Fruit fly (Drosophila melanogaster): ENCODE results near the gene CG46394.

Gene CG46394

dm6 chr3L:11561946-11562760, 38.0 kb upstream of the CG46394 start, which contains the start of the genes CG7394 and Mob2 (continued):
- peak; percentile 91 for TF ChIP-seq HLH3B (GFP tag; IDR thresholded peaks at IDR 0.05)
- peak; percentile 73 for TF ChIP-seq Dad (GFP tag; optimal IDR thresholded peaks at IDR 0.05)
- TF ChIP-seq sr (GFP tag; IDR thresholded peaks at IDR 0.05) = peak; percentile 51; the same call in 1 of the 3 replicates
- TF ChIP-seq emc (GFP tag; optimal IDR thresholded peaks at IDR 0.05) = peak; percentile 65
- peak; percentile 25 for TF ChIP-seq org-1 (GFP tag; optimal IDR thresholded peaks at IDR 0.05)
- TF ChIP-seq CG6854 (GFP tag; optimal IDR thresholded peaks at IDR 0.05) = no peak
- TF ChIP-seq CG11695 (GFP tag; IDR thresholded peaks at IDR 0.05) = peak; percentile 91
- peak; percentile 79 for TF ChIP-seq zen (tag; optimal IDR thresholded peaks at IDR 0.05)
- no peak for TF ChIP-seq pan (optimal IDR thresholded peaks at IDR 0.05)
- TF ChIP-seq pan (GFP tag; optimal IDR thresholded peaks at IDR 0.05 in 1 of 2, IDR thresholded peaks at IDR 0.05 in 1 of 2) = peak; percentile 56 to 91
- peak; percentile 73 for TF ChIP-seq Nf-YB (GFP tag; optimal IDR thresholded peaks at IDR 0.05)
- no peak for TF ChIP-seq Dfd (GFP tag; optimal IDR thresholded peaks at IDR 0.05)
- no peak for TF ChIP-seq hkb (optimal IDR thresholded peaks at IDR 0.05)
- TF ChIP-seq hkb (GFP tag; IDR thresholded peaks at IDR 0.05) = peak; percentile 91
- peak; percentile 65 for TF ChIP-seq schlank (tag; optimal IDR thresholded peaks at IDR 0.05)
- peak; percentile 81; the same call in 1 of the 2 replicates for TF ChIP-seq hbn (GFP tag; IDR thresholded peaks at IDR 0.05; ENCODE audit: partially characterized antibody)
- peak; percentile 75 for TF ChIP-seq jing (GFP tag; optimal IDR thresholded peaks at IDR 0.05)
- peak; percentile 95 for TF ChIP-seq CG17385 (GFP tag; optimal IDR thresholded peaks at IDR 0.05)
- peak; percentile 70 for TF ChIP-seq CG3838 (GFP tag; optimal IDR thresholded peaks at IDR 0.05)
- peak; percentile 75 for TF ChIP-seq abd-A (tag; optimal IDR thresholded peaks at IDR 0.05)
- peak; percentile 60; the same call in 2 of the 3 replicates for TF ChIP-seq hb (GFP tag; IDR thresholded peaks at IDR 0.05; ENCODE audit: partially characterized antibody)
- TF ChIP-seq CG9876 (GFP tag; optimal IDR thresholded peaks at IDR 0.05) = peak; percentile 58
- TF ChIP-seq chn (GFP tag; optimal IDR thresholded peaks at IDR 0.05) = peak; percentile 85
- peak; percentile 71 for TF ChIP-seq CG33557 (GFP tag; optimal IDR thresholded peaks at IDR 0.05)
- TF ChIP-seq gcm2 (GFP tag; optimal IDR thresholded peaks at IDR 0.05) = peak; percentile 41
- TF ChIP-seq CG4424 (GFP tag; optimal IDR thresholded peaks at IDR 0.05) = peak; percentile 88
- peak; percentile 81 for TF ChIP-seq Opbp (GFP tag; IDR thresholded peaks at IDR 0.05; ENCODE audit: partially characterized antibody)
- peak; percentile 64 for TF ChIP-seq scrt (GFP tag; optimal IDR thresholded peaks at IDR 0.05)
- TF ChIP-seq crp (GFP tag; optimal IDR thresholded peaks at IDR 0.05) = peak; percentile 96 to 99
- TF ChIP-seq chif (GFP tag; optimal IDR thresholded peaks at IDR 0.05) = peak; percentile 77 to 84
- peak; percentile 96 for TF ChIP-seq CG2120 (GFP tag; optimal IDR thresholded peaks at IDR 0.05)
- peak; percentile 52 for TF ChIP-seq CG17912 (GFP tag; optimal IDR thresholded peaks at IDR 0.05)
- no peak; the same call in 1 of the 2 replicates for TF ChIP-seq dan (GFP tag; IDR thresholded peaks at IDR 0.05)
- peak; percentile 62 for TF ChIP-seq ato (GFP tag; IDR thresholded peaks at IDR 0.05; ENCODE audit: partially characterized antibody)
- peak; percentile 91 for TF ChIP-seq Ptx1 (GFP tag; IDR thresholded peaks at IDR 0.05)
- TF ChIP-seq MTF-1 (GFP tag; optimal IDR thresholded peaks at IDR 0.05; ENCODE audit: borderline replicate concordance) = peak; percentile 76
- TF ChIP-seq seq (GFP tag; IDR thresholded peaks at IDR 0.05) = peak; percentile 85
- peak; percentile 79 for TF ChIP-seq Sox100B (GFP tag; optimal IDR thresholded peaks at IDR 0.05)
- no peak for TF ChIP-seq maf-S (GFP tag; optimal IDR thresholded peaks at IDR 0.05)
- no peak for TF ChIP-seq sc (optimal IDR thresholded peaks at IDR 0.05)
- TF ChIP-seq sc (GFP tag; optimal IDR thresholded peaks at IDR 0.05) = peak; percentile 65
- TF ChIP-seq CrebB (tag; optimal IDR thresholded peaks at IDR 0.05) = peak; percentile 83
- TF ChIP-seq NFAT (GFP tag; IDR thresholded peaks at IDR 0.05) = peak; percentile 91
- TF ChIP-seq CG9437 (GFP tag; optimal IDR thresholded peaks at IDR 0.05) = peak; percentile 70
- peak; percentile 81 for TF ChIP-seq ase (GFP tag; IDR thresholded peaks at IDR 0.05)
- peak; percentile 92 for TF ChIP-seq stwl (tag; optimal IDR thresholded peaks at IDR 0.05)
- peak; percentile 98 for TF ChIP-seq ewg (GFP tag; optimal IDR thresholded peaks at IDR 0.05)
- peak; percentile 81 for TF ChIP-seq tx (GFP tag; optimal IDR thresholded peaks at IDR 0.05)
- peak; percentile 75 for TF ChIP-seq Dref (GFP tag; IDR thresholded peaks at IDR 0.05)

Data from whole organism, embryonic.